Worm (Caenorhabditis elegans) whole organism, mixed stage, embryonic: ENCODE results near the gene sre-40.

Source experiments
- M03D4.4 ChIP-seq: sonication (generic microtip); optimal IDR thresholded peaks from 2 replicates; lab custom pipeline; 2017; ENCODE audit warnings: mild to moderate bottlenecking, missing genetic modification characterization, missing compliant biosample characterization
- ham-2 ChIP-seq: fragments of 200-800 bp; sonication (Bioruptor generic); optimal IDR thresholded peaks from 2 replicates; lab custom pipeline; 2018; ENCODE audit warnings: mild to moderate bottlenecking, missing genetic modification characterization, missing compliant biosample characterization
- lin-13 ChIP-seq: fragments of 150-350 bp; optimal IDR thresholded peaks from 2 replicates; lab custom pipeline; 2014; ENCODE audit warnings: missing biosample characterization, missing genetic modification characterization
- nhr-237 ChIP-seq: fragments of 150-350 bp; optimal IDR thresholded peaks from 2 replicates; lab custom pipeline; 2014; ENCODE audit warnings: missing biosample characterization, missing genetic modification characterization
- pha-4 ChIP-seq: fragments of 150-350 bp; optimal IDR thresholded peaks from 2 replicates; lab custom pipeline; 2018; ENCODE audit warnings: missing biosample characterization, missing genetic modification reagents, missing genetic modification characterization
- sptf-1 ChIP-seq: sonication (generic microtip); optimal IDR thresholded peaks from 2 replicates; lab custom pipeline; 2017; ENCODE audit warnings: mild to moderate bottlenecking, missing genetic modification characterization, moderate library complexity, missing compliant biosample characterization
- unc-39 ChIP-seq: fragments of 150-350 bp; optimal IDR thresholded peaks from 2 replicates; lab custom pipeline; 2014; ENCODE audit warnings: missing biosample characterization, missing genetic modification characterization
- unc-62 ChIP-seq: fragments of 150-350 bp; optimal IDR thresholded peaks from 2 replicates; lab custom pipeline; 2014; ENCODE audit warnings: missing biosample characterization, missing genetic modification reagents, missing genetic modification characterization
- ztf-11 ChIP-seq: fragments of 150-350 bp; optimal IDR thresholded peaks from 2 replicates; lab custom pipeline; 2014; ENCODE audit warnings: missing biosample characterization, missing genetic modification characterization

- TF ChIP-seq lin-13 (tag; lab: Kevin White, UChicago) (no peak), sptf-1 (tag; lab: Kevin White, UChicago) (no peak), unc-62 (GFP tag; lab: Kevin White, UChicago) (no peak), ztf-11 (tag; lab: Kevin White, UChicago) (no peak), unc-39 (tag; lab: Kevin White, UChicago) (no peak), ham-2 (GFP tag; lab: Kevin White, UChicago) (no peak), nhr-237 (tag; lab: Kevin White, UChicago) (no peak), M03D4.4 (tag; lab: Kevin White, UChicago) (no peak), pha-4 (tag; lab: Kevin White, UChicago) (no peak)
These were observed 42.5 kb upstream of the sre-40 start, which contains the start of gene F10G7.10 for ce11 chrII:4726120-4726519.
